Fruit fly (Drosophila melanogaster): ENCODE results near the gene Ctps.
A peak's percentile ranks its signal among the peaks of the same experiment; 100 is the strongest.

The Ctps gene

dm6 chr3L:15142004-15142890 lies 44.5 kb downstream of the Ctps start, which contains the start of gene Pdi (continued):
- peak; percentile 60; the same call in 1 of the 2 replicates for TF ChIP-seq sob (GFP tag; IDR thresholded peaks at IDR 0.05)
- TF ChIP-seq ind (GFP tag; optimal IDR thresholded peaks at IDR 0.05), result no peak
- TF ChIP-seq shn (GFP tag; optimal IDR thresholded peaks at IDR 0.05), result peak; percentile 41
- TF ChIP-seq amos (GFP tag; IDR thresholded peaks at IDR 0.05; ENCODE audit: partially characterized antibody), result peak; percentile 89
- TF ChIP-seq inv (GFP tag; IDR thresholded peaks at IDR 0.05; ENCODE audit: partially characterized antibody), result peak; percentile 58; the same call in 1 of the 2 replicates
- TF ChIP-seq Sry-β (GFP tag; optimal IDR thresholded peaks at IDR 0.05), result no peak
- peak; percentile 64 for TF ChIP-seq CG34224 (GFP tag; IDR thresholded peaks at IDR 0.05; ENCODE audit: partially characterized antibody)
- TF ChIP-seq bcd (GFP tag; optimal IDR thresholded peaks at IDR 0.05), result peak; percentile 34
- TF ChIP-seq CG13287 (GFP tag; IDR thresholded peaks at IDR 0.05; ENCODE audit: partially characterized antibody), result peak; percentile 88
- peak; percentile 33; the same call in 1 of the 2 replicates for TF ChIP-seq HLH3B (GFP tag; IDR thresholded peaks at IDR 0.05)
- peak; percentile 70 for TF ChIP-seq CG32767 (GFP tag; IDR thresholded peaks at IDR 0.05)
- TF ChIP-seq CG4617 (GFP tag; optimal IDR thresholded peaks at IDR 0.05; ENCODE audit: borderline replicate concordance), result no peak
- peak; percentile 49 for TF ChIP-seq CG12391 (tag; optimal IDR thresholded peaks at IDR 0.05)
- TF ChIP-seq nom (GFP tag; optimal IDR thresholded peaks at IDR 0.05), result peak; percentile 53
- peak; percentile 37 for TF ChIP-seq CG11398 (GFP tag; optimal IDR thresholded peaks at IDR 0.05)
- peak; percentile 41 for TF ChIP-seq nerfin-1 (tag; optimal IDR thresholded peaks at IDR 0.05)
- TF ChIP-seq gro (GFP tag; optimal IDR thresholded peaks at IDR 0.05), result peak; percentile 50
- TF ChIP-seq CG4424 (GFP tag; optimal IDR thresholded peaks at IDR 0.05), result peak; percentile 44
- peak; percentile 64 for TF ChIP-seq hbn (GFP tag; IDR thresholded peaks at IDR 0.05; ENCODE audit: partially characterized antibody)
- peak; percentile 12 for TF ChIP-seq Hand (GFP tag; optimal IDR thresholded peaks at IDR 0.05)
- TF ChIP-seq CG3995 (GFP tag; optimal IDR thresholded peaks at IDR 0.05), result peak; percentile 24
- TF ChIP-seq pb (GFP tag; optimal IDR thresholded peaks at IDR 0.05), result no peak
- peak; percentile 49; the same call in 2 of the 3 replicates for TF ChIP-seq vnd (GFP tag; IDR thresholded peaks at IDR 0.05; ENCODE audit: partially characterized antibody)
- peak; percentile 97 for TF ChIP-seq Dip2 (GFP tag; IDR thresholded peaks at IDR 0.05)
- TF ChIP-seq B-H2 (GFP tag; optimal IDR thresholded peaks at IDR 0.05), result peak; percentile 50
- TF ChIP-seq Stat92E (GFP tag; optimal IDR thresholded peaks at IDR 0.05), result peak in 1 of 3 experiments; percentile 90
- peak; percentile 1 for TF ChIP-seq MTF-1 (GFP tag; optimal IDR thresholded peaks at IDR 0.05; ENCODE audit: borderline replicate concordance)
- peak; percentile 39; the same call in 2 of the 3 replicates for TF ChIP-seq CG17361 (GFP tag; IDR thresholded peaks at IDR 0.05)
- TF ChIP-seq Hr3 (GFP tag; optimal IDR thresholded peaks at IDR 0.05), result peak; percentile 9
- 0 out of 3 replicates have a peak, but pooled peaks have one; percentile 33 for TF ChIP-seq Dbx (GFP tag; IDR thresholded peaks at IDR 0.05)
- TF ChIP-seq Lhr (GFP tag; optimal IDR thresholded peaks at IDR 0.05), result peak; percentile 72
- TF ChIP-seq CG30403 (GFP tag; optimal IDR thresholded peaks at IDR 0.05), result peak; percentile 21
- TF ChIP-seq ham (GFP tag; IDR thresholded peaks at IDR 0.05), result no peak
- TF ChIP-seq NK7.1 (GFP tag; optimal IDR thresholded peaks at IDR 0.05), result peak; percentile 6
- no peak for TF ChIP-seq CG11085 (GFP tag; IDR thresholded peaks at IDR 0.05)
- peak; percentile 25 for TF ChIP-seq CG3407 (GFP tag; optimal IDR thresholded peaks at IDR 0.05)
- peak; percentile 16 for TF ChIP-seq CG5245 (GFP tag; optimal IDR thresholded peaks at IDR 0.05)
- no peak for TF ChIP-seq klu (GFP tag; IDR thresholded peaks at IDR 0.05)
- TF ChIP-seq NFAT (GFP tag; IDR thresholded peaks at IDR 0.05), result no peak
- TF ChIP-seq CG12155 (GFP tag; optimal IDR thresholded peaks at IDR 0.05), result peak; percentile 17
- TF ChIP-seq CG9797 (GFP tag; optimal IDR thresholded peaks at IDR 0.05), result peak; percentile 74
- peak; percentile 34 for TF ChIP-seq HLHmδ (GFP tag; optimal IDR thresholded peaks at IDR 0.05)
- no peak for TF ChIP-seq gt (GFP tag; IDR thresholded peaks at IDR 0.05)
- peak; percentile 79 for TF ChIP-seq knrl (GFP tag; IDR thresholded peaks at IDR 0.05; ENCODE audit: partially characterized antibody)
- peak; percentile 19 for TF ChIP-seq zen (tag; optimal IDR thresholded peaks at IDR 0.05)
- TF ChIP-seq CG31441 (GFP tag; IDR thresholded peaks at IDR 0.05), result 0 out of 2 replicates have a peak, but pooled peaks have one; percentile 25
- TF ChIP-seq Myb (GFP tag; optimal IDR thresholded peaks at IDR 0.05), result peak; percentile 30

Data from whole organism, embryonic.